Worm (Caenorhabditis elegans) whole organism, L1 larva: ENCODE data around the gene K11C4.2.

Experiments used
- C04F5.9 ChIP-seq: sonication (generic microtip); optimal IDR thresholded peaks from 2 replicates; lab custom pipeline; 2016; ENCODE audit warnings: missing genetic modification characterization, missing compliant biosample characterization
- C16A3.4 ChIP-seq: fragments of 150-350 bp; optimal IDR thresholded peaks from 2 replicates; lab custom pipeline; 2014; ENCODE audit warnings: missing biosample characterization, missing genetic modification characterization
- C34B4.2 ChIP-seq: sonication (generic microtip); optimal IDR thresholded peaks from 2 replicates; lab custom pipeline; 2017; ENCODE audit warnings: mild to moderate bottlenecking, missing genetic modification characterization, missing compliant biosample characterization
- aly-2 ChIP-seq: fragments of 150-350 bp; optimal IDR thresholded peaks from 2 replicates; lab custom pipeline; 2014; ENCODE audit warnings: missing biosample characterization, missing genetic modification characterization
- ama-1 ChIP-seq: fragments of 150-350 bp; optimal IDR thresholded peaks from 2 replicates; lab custom pipeline; 2014
- ceh-63 ChIP-seq: fragments of 200-800 bp; sonication (Bioruptor generic); optimal IDR thresholded peaks from 2 replicates; lab custom pipeline; 2018; ENCODE audit warnings: mild to moderate bottlenecking, missing genetic modification characterization, missing compliant biosample characterization
- ceh-88 ChIP-seq: fragments of 200-800 bp; sonication (Bioruptor generic); IDR thresholded peaks from 2 replicates; pipeline ENCODE4 v1.3.6; 2022; ENCODE audit warnings: missing genetic modification characterization, missing compliant biosample characterization
- dpl-1 ChIP-seq, 3 experiments: fragments of 150-350 bp in 2 of 3; sonication (generic microtip) in 1 of 3; optimal IDR thresholded peaks; 2 replicates each; lab custom pipeline; 2014 to 2017; ENCODE audit warnings: missing biosample characterization in 3 of 3, missing genetic modification characterization in 3 of 3, missing genetic modification reagents in 3 of 3
- dsc-1 ChIP-seq: sonication (generic microtip); optimal IDR thresholded peaks from 2 replicates; lab custom pipeline; 2016; ENCODE audit warnings: mild to moderate bottlenecking, missing genetic modification characterization, missing compliant biosample characterization
- efl-1 ChIP-seq, 4 experiments: fragments of 150-350 bp; optimal IDR thresholded peaks in 3 of 4; peaks in 1 of 4; 1 replicate in 1 of 4; 2 replicates in 3 of 4; lab custom pipeline; 2014; ENCODE audit warnings: missing biosample characterization in 2 of 4, missing genetic modification characterization in 2 of 4, missing genetic modification reagents in 2 of 4
- efl-3 ChIP-seq: fragments of 200-800 bp; sonication (Bioruptor generic); optimal IDR thresholded peaks from 2 replicates; lab custom pipeline; 2018; ENCODE audit warnings: mild to moderate bottlenecking, missing genetic modification characterization, missing compliant biosample characterization
- elt-2 ChIP-seq: sonication (generic microtip); optimal IDR thresholded peaks from 2 replicates; lab custom pipeline; 2016; ENCODE audit warnings: missing genetic modification characterization, mild to moderate bottlenecking, inconsistent platforms, missing compliant biosample characterization, missing genetic modification reagents
- ets-5 ChIP-seq: fragments of 200-800 bp; sonication (Bioruptor generic); IDR thresholded peaks from 2 replicates; pipeline ENCODE4 v1.3.6; 2022; ENCODE audit warnings: missing genetic modification characterization, missing compliant biosample characterization
- fkh-10 ChIP-seq: sonication (generic microtip); optimal IDR thresholded peaks from 2 replicates; lab custom pipeline; 2017; ENCODE audit warnings: missing biosample characterization, missing genetic modification reagents, missing genetic modification characterization
- fos-1 ChIP-seq: fragments of 150-350 bp; optimal IDR thresholded peaks from 2 replicates; lab custom pipeline; 2014; ENCODE audit warnings: missing biosample characterization, missing genetic modification characterization
- grh-1 ChIP-seq: fragments of 200-800 bp; sonication (Bioruptor generic); IDR thresholded peaks from 2 replicates; pipeline ENCODE4 v1.3.6; 2022; ENCODE audit warnings: missing genetic modification reagents, missing genetic modification characterization, missing compliant biosample characterization
- hlh-4 ChIP-seq: sonication (generic microtip); optimal IDR thresholded peaks from 2 replicates; lab custom pipeline; 2016; ENCODE audit warnings: mild to moderate bottlenecking, missing genetic modification characterization, missing compliant biosample characterization
- irx-1 ChIP-seq: sonication (generic microtip); optimal IDR thresholded peaks from 2 replicates; lab custom pipeline; 2016; ENCODE audit warnings: missing genetic modification characterization, missing compliant biosample characterization
- jun-1 ChIP-seq: fragments of 150-350 bp; optimal IDR thresholded peaks from 2 replicates; lab custom pipeline; 2014; ENCODE audit warnings: missing biosample characterization, missing genetic modification reagents, missing genetic modification characterization
- lin-14 ChIP-seq: fragments of 200-800 bp; sonication (Bioruptor generic); optimal IDR thresholded peaks from 2 replicates; lab custom pipeline; 2018; ENCODE audit warnings: mild to moderate bottlenecking, missing genetic modification characterization, moderate library complexity, missing compliant biosample characterization
- lin-15B ChIP-seq: fragments of 150-350 bp; sonication (generic microtip); optimal IDR thresholded peaks from 3 replicates; lab custom pipeline; 2014; ENCODE audit warnings: missing biosample characterization, missing genetic modification characterization
- mab-9 ChIP-seq: fragments of 200-800 bp; sonication (Bioruptor generic); IDR thresholded peaks from 2 replicates; pipeline ENCODE4 v1.3.6; 2022; ENCODE audit warnings: missing genetic modification reagents, missing genetic modification characterization, missing compliant biosample characterization
- mef-2 ChIP-seq: fragments of 150-350 bp; optimal IDR thresholded peaks from 2 replicates; lab custom pipeline; 2014; ENCODE audit warnings: missing biosample characterization, missing genetic modification characterization
- nhr-12 ChIP-seq: sonication (generic microtip); optimal IDR thresholded peaks from 2 replicates; lab custom pipeline; 2017; ENCODE audit warnings: missing biosample characterization, missing genetic modification characterization
- nhr-237 ChIP-seq: fragments of 150-350 bp; optimal IDR thresholded peaks from 2 replicates; lab custom pipeline; 2014; ENCODE audit warnings: missing biosample characterization, missing genetic modification characterization
- nhr-28 ChIP-seq: fragments of 150-350 bp; optimal IDR thresholded peaks from 2 replicates; lab custom pipeline; 2014; ENCODE audit warnings: missing biosample characterization, missing genetic modification characterization
- nhr-47 ChIP-seq: sonication (generic microtip); optimal IDR thresholded peaks from 2 replicates; lab custom pipeline; 2016; ENCODE audit warnings: mild to moderate bottlenecking, missing genetic modification characterization, moderate library complexity, missing compliant biosample characterization
- nhr-71 ChIP-seq: sonication (generic microtip); optimal IDR thresholded peaks from 2 replicates; lab custom pipeline; 2016; ENCODE audit warnings: mild to moderate bottlenecking, missing genetic modification characterization, moderate library complexity, missing compliant biosample characterization
- nhr-85 ChIP-seq: sonication (generic microtip); peaks from one replicate; lab custom pipeline; 2016; ENCODE audit warnings: missing genetic modification characterization, inconsistent platforms, missing compliant biosample characterization
- rnt-1 ChIP-seq: sonication (generic microtip); optimal IDR thresholded peaks from 2 replicates; lab custom pipeline; 2016; ENCODE audit warnings: mild to moderate bottlenecking, missing genetic modification characterization, moderate library complexity, missing compliant biosample characterization
- skn-1 ChIP-seq: fragments of 150-350 bp; optimal IDR thresholded peaks from 2 replicates; lab custom pipeline; 2014; ENCODE audit warnings: missing biosample characterization, missing genetic modification characterization
- sox-4 ChIP-seq: sonication (generic microtip); optimal IDR thresholded peaks from 2 replicates; lab custom pipeline; 2016; ENCODE audit warnings: missing genetic modification characterization, missing compliant biosample characterization
- sptf-1 ChIP-seq: fragments of 150-350 bp; optimal IDR thresholded peaks from 2 replicates; lab custom pipeline; 2014; ENCODE audit warnings: missing biosample characterization, missing genetic modification characterization
- tbx-2 ChIP-seq: sonication (generic microtip); optimal IDR thresholded peaks from 2 replicates; lab custom pipeline; 2016; ENCODE audit warnings: missing genetic modification characterization, missing compliant biosample characterization
- unc-98 ChIP-seq: fragments of 200-800 bp; sonication (Bioruptor generic); IDR thresholded peaks from 2 replicates; pipeline ENCODE4 v1.3.6; 2022; ENCODE audit warnings: missing genetic modification characterization, missing compliant biosample characterization
- vab-15 ChIP-seq: sonication (generic microtip); optimal IDR thresholded peaks from 2 replicates; lab custom pipeline; 2017; ENCODE audit warnings: missing genotype, mild to moderate bottlenecking, missing genetic modification characterization, missing compliant biosample characterization
- zip-4 ChIP-seq: fragments of 200-800 bp; sonication (Bioruptor generic); optimal IDR thresholded peaks from 2 replicates; lab custom pipeline; 2018; ENCODE audit warnings: mild to moderate bottlenecking, missing genetic modification characterization, moderate library complexity, missing compliant biosample characterization
- ztf-4 ChIP-seq: fragments of 150-350 bp; optimal IDR thresholded peaks from 2 replicates; lab custom pipeline; 2014; ENCODE audit warnings: missing biosample characterization, missing genetic modification characterization

K11C4.2 gene

ce11 chrV:6880623-6881022 is 14.3 kb upstream of the K11C4.2 start (continued):
- TF ChIP-seq dsc-1 (tag; lab: Kevin White, UChicago) = peak; percentile 50
- no peak for TF ChIP-seq unc-98 (GFP tag; lab: Robert Waterston, UW)
- no peak for TF ChIP-seq efl-1 (optimal IDR thresholded peaks at IDR 0.05; lab: Kevin White, UChicago)
- peak in 1 of 2 experiments; percentile 44 for TF ChIP-seq efl-1 (GFP tag; optimal IDR thresholded peaks at IDR 0.05 in 1 of 2; lab: Kevin White, UChicago)
- TF ChIP-seq ceh-63 (GFP tag; lab: Kevin White, UChicago) = no peak
- TF ChIP-seq tbx-2 (tag; lab: Kevin White, UChicago) = peak; percentile 35
- no peak for TF ChIP-seq ztf-4 (tag; lab: Kevin White, UChicago)
- no peak for TF ChIP-seq ets-5 (GFP tag; lab: Robert Waterston, UW)
- no peak for TF ChIP-seq C34B4.2
- no peak for TF ChIP-seq nhr-28 (tag; lab: Kevin White, UChicago)
- no peak for TF ChIP-seq irx-1 (tag; lab: Kevin White, UChicago)
- TF ChIP-seq rnt-1 (tag; lab: Kevin White, UChicago) = peak; percentile 53
- TF ChIP-seq ceh-88 (GFP tag; lab: Robert Waterston, UW) = no peak
- TF ChIP-seq nhr-12 (tag; lab: Kevin White, UChicago) = no peak
- TF ChIP-seq hlh-4 (tag; lab: Kevin White, UChicago) = no peak
- peak; percentile 36 for TF ChIP-seq nhr-71 (tag; lab: Kevin White, UChicago)
- no peak for TF ChIP-seq efl-3 (GFP tag; lab: Kevin White, UChicago)
- TF ChIP-seq mef-2 (tag; lab: Kevin White, UChicago) = no peak
- no peak for TF ChIP-seq skn-1 (tag; lab: Kevin White, UChicago)
- no peak for TF ChIP-seq jun-1 (tag; lab: Kevin White, UChicago)
- no peak for TF ChIP-seq mab-9
- no peak for TF ChIP-seq ama-1 (lab: Kevin White, UChicago)
- no peak for TF ChIP-seq nhr-237 (tag; lab: Kevin White, UChicago)
- TF ChIP-seq C16A3.4 (tag; lab: Kevin White, UChicago) = no peak
- TF ChIP-seq lin-15B (tag; lab: Kevin White, UChicago) = no peak
- peak; percentile 36 for TF ChIP-seq nhr-47
- TF ChIP-seq fos-1 (tag; lab: Kevin White, UChicago) = no peak
- TF ChIP-seq grh-1 = no peak
- TF ChIP-seq fkh-10 (GFP tag; lab: Kevin White, UChicago) = no peak
- TF ChIP-seq sptf-1 (tag; lab: Kevin White, UChicago) = no peak
- no peak for TF ChIP-seq vab-15 (tag; lab: Kevin White, UChicago)

- TF ChIP-seq nhr-85 (tag; lab: Kevin White, UChicago) = peak; percentile 20
- no peak for TF ChIP-seq fos-1 (tag; lab: Kevin White, UChicago)
These were observed 13.8 kb upstream of the K11C4.2 start, which contains the start of gene unc-70 for ce11 chrV:6881038-6881437. unc-70 (plus strand) TSS chrV:6881338.

ce11 chrV:6881735-6882134 is 13.1 kb upstream of the K11C4.2 start:
- no peak for TF ChIP-seq C04F5.9 (tag; lab: Kevin White, UChicago)
- TF ChIP-seq dpl-1 (GFP tag; optimal IDR thresholded peaks at IDR 0.05; lab: Kevin White, UChicago) = no peak
- no peak for TF ChIP-seq zip-4 (GFP tag; lab: Kevin White, UChicago)
- no peak for TF ChIP-seq nhr-71 (tag; lab: Kevin White, UChicago)
- no peak for TF ChIP-seq sox-4 (tag; lab: Kevin White, UChicago)
- no peak for TF ChIP-seq irx-1 (tag; lab: Kevin White, UChicago)
- TF ChIP-seq elt-2 (tag; lab: Kevin White, UChicago) = peak; percentile 44
- TF ChIP-seq lin-14 = no peak

- no peak for TF ChIP-seq aly-2 (tag; lab: Kevin White, UChicago)
- TF ChIP-seq lin-14 = peak; percentile 54
- TF ChIP-seq, all 84 proteins: peak for 1
These were observed 12.4 kb upstream of the K11C4.2 start for ce11 chrV:6882452-6882939.
